Worm (Caenorhabditis elegans) whole organism, L2 larva: ENCODE data around the gene fbxa-84.
A peak's percentile ranks its signal among the peaks of the same experiment; 100 is the strongest.

Experiments
- C34F6.9 ChIP-seq: fragments of 150-350 bp; optimal IDR thresholded peaks from 2 replicates; lab custom pipeline; 2014; ENCODE audit warnings: missing biosample characterization, missing genetic modification characterization
- F13H6.1 ChIP-seq: sonication (generic microtip); optimal IDR thresholded peaks from 2 replicates; lab custom pipeline; 2016; ENCODE audit warnings: missing genetic modification characterization, missing compliant biosample characterization
- R02D3.7 ChIP-seq: fragments of 150-350 bp; optimal IDR thresholded peaks from 2 replicates; lab custom pipeline; 2014; ENCODE audit warnings: missing biosample characterization, missing genetic modification characterization
- Y55F3AM.14 ChIP-seq: fragments of 200-800 bp; sonication (Bioruptor generic); optimal IDR thresholded peaks from 2 replicates; lab custom pipeline; 2018; ENCODE audit warnings: mild to moderate bottlenecking, missing genetic modification characterization, missing compliant biosample characterization
- ZK546.5 ChIP-seq: sonication (generic microtip); optimal IDR thresholded peaks from 2 replicates; lab custom pipeline; 2017; ENCODE audit warnings: missing biosample characterization, missing genetic modification characterization
- alr-1 ChIP-seq: fragments of 150-350 bp; optimal IDR thresholded peaks from 2 replicates; lab custom pipeline; 2014; ENCODE audit warnings: missing biosample characterization, missing genetic modification characterization
- aly-2 ChIP-seq: fragments of 150-350 bp; optimal IDR thresholded peaks from 2 replicates; lab custom pipeline; 2014; ENCODE audit warnings: missing biosample characterization, missing genetic modification characterization
- ama-1 ChIP-seq: fragments of 150-350 bp; optimal IDR thresholded peaks from 2 replicates; lab custom pipeline; 2018; ENCODE audit warnings: inconsistent platforms
- ceh-16 ChIP-seq: fragments of 150-350 bp; optimal IDR thresholded peaks from 2 replicates; lab custom pipeline; 2014; ENCODE audit warnings: missing biosample characterization, missing genetic modification characterization
- ceh-82 ChIP-seq: fragments of 150-350 bp; optimal IDR thresholded peaks from 2 replicates; lab custom pipeline; 2014; ENCODE audit warnings: missing biosample characterization, missing genetic modification characterization
- dmd-4 ChIP-seq: sonication (generic microtip); optimal IDR thresholded peaks from 2 replicates; lab custom pipeline; 2017; ENCODE audit warnings: missing biosample characterization, missing genetic modification characterization
- elt-1 ChIP-seq: fragments of 150-350 bp; optimal IDR thresholded peaks from 2 replicates; lab custom pipeline; 2014; ENCODE audit warnings: missing biosample characterization, missing genetic modification characterization
- elt-3 ChIP-seq: sonication (generic microtip); optimal IDR thresholded peaks from 2 replicates; lab custom pipeline; 2017; ENCODE audit warnings: missing biosample characterization, missing genetic modification characterization
- fos-1 ChIP-seq: fragments of 150-350 bp; optimal IDR thresholded peaks from 2 replicates; lab custom pipeline; 2014; ENCODE audit warnings: missing biosample characterization, missing genetic modification characterization
- gmeb-1 ChIP-seq: fragments of 150-350 bp; optimal IDR thresholded peaks from 2 replicates; lab custom pipeline; 2014; ENCODE audit warnings: missing biosample characterization, missing genetic modification characterization
- lin-13 ChIP-seq: fragments of 150-350 bp; optimal IDR thresholded peaks from 2 replicates; lab custom pipeline; 2014; ENCODE audit warnings: missing biosample characterization, missing genetic modification reagents, missing genetic modification characterization
- lsy-2 ChIP-seq, 2 experiments: fragments of 150-350 bp in 1 of 2; sonication (generic microtip) in 1 of 2; optimal IDR thresholded peaks; 2 replicates each; lab custom pipeline; 2014 to 2017; ENCODE audit warnings: missing biosample characterization in 2 of 2, missing genetic modification characterization in 2 of 2
- mab-5 ChIP-seq: fragments of 150-350 bp; optimal IDR thresholded peaks from 2 replicates; lab custom pipeline; 2014; ENCODE audit warnings: missing biosample characterization, missing genetic modification characterization
- mbf-1 ChIP-seq: sonication (generic microtip); optimal IDR thresholded peaks from 2 replicates; lab custom pipeline; 2017; ENCODE audit warnings: missing biosample characterization, missing genetic modification characterization
- mdl-1 ChIP-seq, 2 experiments: fragments of 150-350 bp in 1 of 2; sonication (generic microtip) in 1 of 2; optimal IDR thresholded peaks; 2 replicates each; lab custom pipeline; 2017; ENCODE audit warnings: missing biosample characterization in 2 of 2, missing genetic modification characterization in 2 of 2
- nhr-129 ChIP-seq: fragments of 150-350 bp; optimal IDR thresholded peaks from 2 replicates; lab custom pipeline; 2014; ENCODE audit warnings: missing biosample characterization, missing genetic modification characterization
- nhr-21 ChIP-seq: fragments of 150-350 bp; optimal IDR thresholded peaks from 2 replicates; lab custom pipeline; 2014; ENCODE audit warnings: missing biosample characterization, missing genetic modification characterization
- nhr-23 ChIP-seq: fragments of 150-350 bp; optimal IDR thresholded peaks from 2 replicates; lab custom pipeline; 2014; ENCODE audit warnings: missing biosample characterization, missing genetic modification reagents, missing genetic modification characterization
- nhr-237 ChIP-seq: fragments of 150-350 bp; optimal IDR thresholded peaks from 2 replicates; lab custom pipeline; 2014; ENCODE audit warnings: missing biosample characterization, missing genetic modification characterization
- nhr-25 ChIP-seq: fragments of 150-350 bp; sonication (generic microtip); optimal IDR thresholded peaks from 3 replicates; lab custom pipeline; 2014; ENCODE audit warnings: missing biosample characterization, missing genetic modification characterization
- nhr-77 ChIP-seq: fragments of 150-350 bp; optimal IDR thresholded peaks from 2 replicates; lab custom pipeline; 2014; ENCODE audit warnings: missing biosample characterization, missing genetic modification characterization
- peb-1 ChIP-seq: fragments of 150-350 bp; optimal IDR thresholded peaks from 2 replicates; lab custom pipeline; 2014; ENCODE audit warnings: missing biosample characterization, missing genetic modification characterization
- sem-4 ChIP-seq: fragments of 150-350 bp; optimal IDR thresholded peaks from 2 replicates; lab custom pipeline; 2014; ENCODE audit warnings: missing biosample characterization, missing genetic modification reagents, missing genetic modification characterization
- skn-1 ChIP-seq: sonication (generic microtip); optimal IDR thresholded peaks from 2 replicates; lab custom pipeline; 2017; ENCODE audit warnings: missing biosample characterization, missing genetic modification characterization
- sma-3 ChIP-seq: sonication (generic microtip); optimal IDR thresholded peaks from 2 replicates; lab custom pipeline; 2016; ENCODE audit warnings: missing genetic modification reagents, missing genetic modification characterization, missing compliant biosample characterization
- sma-9 ChIP-seq, 2 experiments: fragments of 150-350 bp in 1 of 2; sonication (generic microtip) in 1 of 2; optimal IDR thresholded peaks; 2 replicates each; lab custom pipeline; 2014 to 2016; ENCODE audit warnings: missing genetic modification characterization in 2 of 2, mild to moderate bottlenecking in 1 of 2, missing biosample characterization in 1 of 2, missing compliant biosample characterization in 1 of 2, missing genetic modification reagents in 1 of 2, moderate library complexity in 1 of 2
- snpc-4 ChIP-seq: fragments of 150-350 bp; optimal IDR thresholded peaks from 2 replicates; lab custom pipeline; 2014; ENCODE audit warnings: missing biosample characterization, missing genetic modification characterization
- unc-39 ChIP-seq: fragments of 150-350 bp; optimal IDR thresholded peaks from 2 replicates; lab custom pipeline; 2014; ENCODE audit warnings: missing biosample characterization, missing genetic modification characterization
- unc-55 ChIP-seq: fragments of 150-350 bp; sonication (generic microtip); optimal IDR thresholded peaks from 3 replicates; lab custom pipeline; 2014; ENCODE audit warnings: missing biosample characterization, missing genetic modification reagents, missing genetic modification characterization
- unc-62 ChIP-seq: fragments of 150-350 bp; optimal IDR thresholded peaks from 2 replicates; lab custom pipeline; 2014; ENCODE audit warnings: missing biosample characterization, missing genetic modification reagents, missing genetic modification characterization
- zag-1 ChIP-seq: fragments of 150-350 bp; optimal IDR thresholded peaks from 2 replicates; lab custom pipeline; 2014; ENCODE audit warnings: missing biosample characterization, missing genetic modification characterization
- ztf-1 ChIP-seq: fragments of 200-800 bp; sonication (Bioruptor generic); conservative IDR thresholded peaks from 2 replicates; pipeline ENCODE4 v1.3.6; 2022; ENCODE audit warnings: missing genetic modification characterization, missing compliant biosample characterization
- ztf-11 ChIP-seq: sonication (generic microtip); optimal IDR thresholded peaks from 2 replicates; lab custom pipeline; 2017; ENCODE audit warnings: missing biosample characterization, missing genetic modification characterization
- ztf-4 ChIP-seq: fragments of 150-350 bp; optimal IDR thresholded peaks from 2 replicates; lab custom pipeline; 2014; ENCODE audit warnings: missing biosample characterization, missing genetic modification characterization

fbxa-84 gene

DNA sequence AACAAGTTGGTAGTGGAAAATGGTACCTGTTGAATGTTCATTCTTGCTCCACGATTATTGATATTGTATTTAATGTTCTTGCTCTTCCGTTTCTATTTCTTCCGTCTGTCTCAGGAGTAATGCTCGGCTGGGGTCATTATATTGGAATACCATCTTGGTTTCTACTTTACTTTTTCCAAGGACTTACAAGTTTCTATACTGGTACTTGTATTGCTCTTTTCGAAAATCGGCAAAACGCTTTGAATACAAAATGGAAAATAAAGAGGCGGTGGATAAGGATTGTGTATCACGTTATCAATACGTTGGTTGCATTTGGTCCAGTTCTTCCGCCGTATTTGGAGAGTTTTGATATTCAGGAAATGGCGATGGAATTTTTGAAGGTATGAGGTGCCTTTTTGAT, 30.2 kb upstream of the fbxa-84 start:
- TF ChIP-seq unc-62 (GFP tag; lab: Kevin White, UChicago) = no peak
- TF ChIP-seq elt-3 (tag; lab: Kevin White, UChicago) = no peak
- no peak for TF ChIP-seq nhr-21
- no peak for TF ChIP-seq zag-1
- no peak for TF ChIP-seq mab-5 (tag; lab: Kevin White, UChicago)
- no peak for TF ChIP-seq unc-39 (tag; lab: Kevin White, UChicago)
- no peak for TF ChIP-seq nhr-23 (tag; lab: Kevin White, UChicago)
- no peak for TF ChIP-seq Y55F3AM.14
- TF ChIP-seq sma-3 = no peak
- TF ChIP-seq ceh-16 (tag; lab: Kevin White, UChicago) = no peak
- TF ChIP-seq ztf-4 (tag; lab: Kevin White, UChicago) = no peak
- no peak for TF ChIP-seq lsy-2 (tag; optimal IDR thresholded peaks at IDR 0.05; lab: Kevin White, UChicago)
- TF ChIP-seq nhr-129 (tag; lab: Kevin White, UChicago) = no peak
- no peak for TF ChIP-seq skn-1 (tag; lab: Kevin White, UChicago)
- TF ChIP-seq elt-1 = no peak
- TF ChIP-seq nhr-237 (tag; lab: Kevin White, UChicago) = no peak
- no peak for TF ChIP-seq dmd-4
- TF ChIP-seq C34F6.9 = no peak
- TF ChIP-seq mbf-1 (tag; lab: Kevin White, UChicago) = no peak
- TF ChIP-seq ztf-1 (GFP tag; lab: Robert Waterston, UW) = no peak

ce11 chrV:15153277-15153676, 29.0 kb upstream of the fbxa-84 start, which contains the start of gene srh-55:
srh-55 (plus strand) TSS chrV:15153577.
- TF ChIP-seq ceh-82 (no peak), gmeb-1 (no peak), ama-1 (no peak), snpc-4 (tag; lab: Kevin White, UChicago) (no peak), fos-1 (tag; lab: Kevin White, UChicago) (no peak), ztf-4 (tag; lab: Kevin White, UChicago) (no peak), sma-9 (GFP tag; optimal IDR thresholded peaks at IDR 0.05; lab: Kevin White, UChicago) (no peak), sma-9 (tag; optimal IDR thresholded peaks at IDR 0.05; lab: Kevin White, UChicago) (no peak), C34F6.9 (no peak), dmd-4 (no peak), lsy-2 (tag; optimal IDR thresholded peaks at IDR 0.05; lab: Kevin White, UChicago) (no peak), peb-1 (tag; lab: Kevin White, UChicago) (no peak), lin-13 (GFP tag; lab: Kevin White, UChicago) (no peak), F13H6.1 (tag; lab: Kevin White, UChicago) (no peak), ztf-11 (tag; lab: Kevin White, UChicago) (no peak), nhr-77 (tag; lab: Kevin White, UChicago) (no peak), nhr-25 (tag; lab: Kevin White, UChicago) (no peak), alr-1 (tag; lab: Kevin White, UChicago) (no peak), mdl-1 (tag; optimal IDR thresholded peaks at IDR 0.05; lab: Kevin White, UChicago) (no peak)

- TF ChIP-seq fos-1 (tag; lab: Kevin White, UChicago) (peak; percentile 8), nhr-237 (tag; lab: Kevin White, UChicago) (no peak), dmd-4 (no peak), unc-55 (GFP tag; lab: Kevin White, UChicago) (no peak), R02D3.7 (no peak), sma-3 (peak; percentile 22), ZK546.5 (tag; lab: Kevin White, UChicago) (no peak), ztf-4 (tag; lab: Kevin White, UChicago) (no peak), nhr-21 (no peak), sem-4 (tag; lab: Kevin White, UChicago) (no peak), nhr-129 (tag; lab: Kevin White, UChicago) (no peak), Y55F3AM.14 (no peak), alr-1 (tag; lab: Kevin White, UChicago) (no peak), aly-2 (tag; lab: Kevin White, UChicago) (no peak), ceh-16 (tag; lab: Kevin White, UChicago) (no peak)
These were observed 25.7 kb upstream of the fbxa-84 start for ce11 chrV:15156504-15156903.

DNA sequence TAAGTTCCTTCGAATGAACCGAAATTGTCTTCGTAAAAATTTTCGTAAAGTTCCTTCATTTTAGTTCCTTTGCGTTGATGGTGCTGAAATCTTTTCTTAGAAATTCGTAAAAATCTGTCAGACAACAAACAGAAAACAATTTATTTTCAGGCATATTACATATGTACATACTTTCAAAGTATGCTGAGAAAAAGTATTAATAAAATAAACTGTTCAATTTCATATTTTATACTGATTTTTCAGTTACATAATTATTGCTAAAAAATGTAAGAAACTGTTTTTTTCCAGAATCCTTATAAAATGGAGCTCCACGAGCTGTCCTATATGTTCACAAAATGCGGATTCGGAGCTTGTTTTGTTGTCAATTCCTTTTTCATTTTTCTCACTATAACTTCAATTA, 23.5 kb upstream of the fbxa-84 start, which contains the start of gene str-45:
Gene str-45, plus strand, starts transcription at position 301 of the 400 bp plus-strand sequence.
- no peak for TF ChIP-seq peb-1 (tag; lab: Kevin White, UChicago)
- TF ChIP-seq lsy-2 (tag; optimal IDR thresholded peaks at IDR 0.05; lab: Kevin White, UChicago) = no peak
- TF ChIP-seq mab-5 (tag; lab: Kevin White, UChicago) = no peak
- TF ChIP-seq, all 48 proteins: peak for 0
